Worm (Caenorhabditis elegans) whole organism, L2 larva: ENCODE data around the gene K07H8.8.

Experiments used
- F13H6.1 ChIP-seq: sonication (generic microtip); optimal IDR thresholded peaks from 2 replicates; lab custom pipeline; 2016; ENCODE audit warnings: missing genetic modification characterization, missing compliant biosample characterization
- R02D3.7 ChIP-seq: fragments of 150-350 bp; optimal IDR thresholded peaks from 2 replicates; lab custom pipeline; 2014; ENCODE audit warnings: missing biosample characterization, missing genetic modification characterization
- Y55F3AM.14 ChIP-seq: fragments of 200-800 bp; sonication (Bioruptor generic); optimal IDR thresholded peaks from 2 replicates; lab custom pipeline; 2018; ENCODE audit warnings: mild to moderate bottlenecking, missing genetic modification characterization, missing compliant biosample characterization
- ZK546.5 ChIP-seq: sonication (generic microtip); optimal IDR thresholded peaks from 2 replicates; lab custom pipeline; 2017; ENCODE audit warnings: missing biosample characterization, missing genetic modification characterization
- alr-1 ChIP-seq: fragments of 150-350 bp; optimal IDR thresholded peaks from 2 replicates; lab custom pipeline; 2014; ENCODE audit warnings: missing biosample characterization, missing genetic modification characterization
- ama-1 ChIP-seq: fragments of 150-350 bp; optimal IDR thresholded peaks from 2 replicates; lab custom pipeline; 2018; ENCODE audit warnings: inconsistent platforms
- ceh-16 ChIP-seq: fragments of 150-350 bp; optimal IDR thresholded peaks from 2 replicates; lab custom pipeline; 2014; ENCODE audit warnings: missing biosample characterization, missing genetic modification characterization
- dmd-4 ChIP-seq: sonication (generic microtip); optimal IDR thresholded peaks from 2 replicates; lab custom pipeline; 2017; ENCODE audit warnings: missing biosample characterization, missing genetic modification characterization
- egl-27 ChIP-seq: sonication (generic microtip); optimal IDR thresholded peaks from 3 replicates; lab custom pipeline; 2017; ENCODE audit warnings: missing biosample characterization, missing genetic modification reagents, missing genetic modification characterization
- elt-1 ChIP-seq: fragments of 150-350 bp; optimal IDR thresholded peaks from 2 replicates; lab custom pipeline; 2014; ENCODE audit warnings: missing biosample characterization, missing genetic modification characterization
- elt-3 ChIP-seq: sonication (generic microtip); optimal IDR thresholded peaks from 2 replicates; lab custom pipeline; 2017; ENCODE audit warnings: missing biosample characterization, missing genetic modification characterization
- fos-1 ChIP-seq: fragments of 150-350 bp; optimal IDR thresholded peaks from 2 replicates; lab custom pipeline; 2014; ENCODE audit warnings: missing biosample characterization, missing genetic modification characterization
- gmeb-1 ChIP-seq: fragments of 150-350 bp; optimal IDR thresholded peaks from 2 replicates; lab custom pipeline; 2014; ENCODE audit warnings: missing biosample characterization, missing genetic modification characterization
- lin-11 ChIP-seq: fragments of 150-350 bp; sonication (generic microtip); optimal IDR thresholded peaks from 2 replicates; lab custom pipeline; 2014; ENCODE audit warnings: missing biosample characterization, missing genetic modification characterization, inconsistent platforms, mixed read lengths
- lin-39 ChIP-seq: fragments of 150-350 bp; optimal IDR thresholded peaks from 2 replicates; lab custom pipeline; 2014; ENCODE audit warnings: missing biosample characterization, missing genetic modification reagents, missing genetic modification characterization
- lsy-2 ChIP-seq, 2 experiments: fragments of 150-350 bp in 1 of 2; sonication (generic microtip) in 1 of 2; optimal IDR thresholded peaks; 2 replicates each; lab custom pipeline; 2014 to 2017; ENCODE audit warnings: missing biosample characterization in 2 of 2, missing genetic modification characterization in 2 of 2
- mbf-1 ChIP-seq: sonication (generic microtip); optimal IDR thresholded peaks from 2 replicates; lab custom pipeline; 2017; ENCODE audit warnings: missing biosample characterization, missing genetic modification characterization
- mdl-1 ChIP-seq, 2 experiments: fragments of 150-350 bp in 1 of 2; sonication (generic microtip) in 1 of 2; optimal IDR thresholded peaks; 2 replicates each; lab custom pipeline; 2017; ENCODE audit warnings: missing biosample characterization in 2 of 2, missing genetic modification characterization in 2 of 2
- nhr-10 ChIP-seq: sonication (generic microtip); optimal IDR thresholded peaks from 2 replicates; lab custom pipeline; 2017; ENCODE audit warnings: missing biosample characterization, missing genetic modification characterization
- nhr-12 ChIP-seq: fragments of 150-350 bp; optimal IDR thresholded peaks from 2 replicates; lab custom pipeline; 2014; ENCODE audit warnings: missing biosample characterization, missing genetic modification characterization
- nhr-129 ChIP-seq: fragments of 150-350 bp; optimal IDR thresholded peaks from 2 replicates; lab custom pipeline; 2014; ENCODE audit warnings: missing biosample characterization, missing genetic modification characterization
- nhr-21 ChIP-seq: fragments of 150-350 bp; optimal IDR thresholded peaks from 2 replicates; lab custom pipeline; 2014; ENCODE audit warnings: missing biosample characterization, missing genetic modification characterization
- nhr-237 ChIP-seq: fragments of 150-350 bp; optimal IDR thresholded peaks from 2 replicates; lab custom pipeline; 2014; ENCODE audit warnings: missing biosample characterization, missing genetic modification characterization
- nhr-25 ChIP-seq: fragments of 150-350 bp; sonication (generic microtip); optimal IDR thresholded peaks from 3 replicates; lab custom pipeline; 2014; ENCODE audit warnings: missing biosample characterization, missing genetic modification characterization
- nhr-77 ChIP-seq: fragments of 150-350 bp; optimal IDR thresholded peaks from 2 replicates; lab custom pipeline; 2014; ENCODE audit warnings: missing biosample characterization, missing genetic modification characterization
- sem-4 ChIP-seq: fragments of 150-350 bp; optimal IDR thresholded peaks from 2 replicates; lab custom pipeline; 2014; ENCODE audit warnings: missing biosample characterization, missing genetic modification reagents, missing genetic modification characterization
- skn-1 ChIP-seq: sonication (generic microtip); optimal IDR thresholded peaks from 2 replicates; lab custom pipeline; 2017; ENCODE audit warnings: missing biosample characterization, missing genetic modification characterization
- sma-3 ChIP-seq: sonication (generic microtip); optimal IDR thresholded peaks from 2 replicates; lab custom pipeline; 2016; ENCODE audit warnings: missing genetic modification reagents, missing genetic modification characterization, missing compliant biosample characterization
- sma-9 ChIP-seq, 2 experiments: fragments of 150-350 bp in 1 of 2; sonication (generic microtip) in 1 of 2; optimal IDR thresholded peaks; 2 replicates each; lab custom pipeline; 2014 to 2016; ENCODE audit warnings: missing genetic modification characterization in 2 of 2, mild to moderate bottlenecking in 1 of 2, missing biosample characterization in 1 of 2, missing compliant biosample characterization in 1 of 2, missing genetic modification reagents in 1 of 2, moderate library complexity in 1 of 2
- snpc-4 ChIP-seq: fragments of 150-350 bp; optimal IDR thresholded peaks from 2 replicates; lab custom pipeline; 2014; ENCODE audit warnings: missing biosample characterization, missing genetic modification characterization
- unc-55 ChIP-seq: fragments of 150-350 bp; sonication (generic microtip); optimal IDR thresholded peaks from 3 replicates; lab custom pipeline; 2014; ENCODE audit warnings: missing biosample characterization, missing genetic modification reagents, missing genetic modification characterization
- unc-62 ChIP-seq: fragments of 150-350 bp; optimal IDR thresholded peaks from 2 replicates; lab custom pipeline; 2014; ENCODE audit warnings: missing biosample characterization, missing genetic modification reagents, missing genetic modification characterization
- ztf-1 ChIP-seq: fragments of 200-800 bp; sonication (Bioruptor generic); conservative IDR thresholded peaks from 2 replicates; pipeline ENCODE4 v1.3.6; 2022; ENCODE audit warnings: missing genetic modification characterization, missing compliant biosample characterization
- ztf-11 ChIP-seq: sonication (generic microtip); optimal IDR thresholded peaks from 2 replicates; lab custom pipeline; 2017; ENCODE audit warnings: missing biosample characterization, missing genetic modification characterization
- ztf-4 ChIP-seq: fragments of 150-350 bp; optimal IDR thresholded peaks from 2 replicates; lab custom pipeline; 2014; ENCODE audit warnings: missing biosample characterization, missing genetic modification characterization

Gene K07H8.8

ce11 chrIV:8251346-8251745 is 16.9 kb downstream of the K07H8.8 start:
- TF ChIP-seq F13H6.1: no peak
- no peak for TF ChIP-seq nhr-237 (tag; lab: Kevin White, UChicago)
- TF ChIP-seq snpc-4 (tag; lab: Kevin White, UChicago): no peak
- peak; percentile 56 for TF ChIP-seq fos-1 (tag; lab: Kevin White, UChicago)
- TF ChIP-seq unc-62 (GFP tag; lab: Kevin White, UChicago): no peak
- no peak for TF ChIP-seq sem-4
- TF ChIP-seq elt-1: no peak
- TF ChIP-seq sma-9 (GFP tag; optimal IDR thresholded peaks at IDR 0.05; lab: Kevin White, UChicago): peak; percentile 27
- TF ChIP-seq sma-9 (tag; optimal IDR thresholded peaks at IDR 0.05; lab: Kevin White, UChicago): no peak

- TF ChIP-seq unc-55 (GFP tag; lab: Kevin White, UChicago): no peak
- peak; percentile 12 for TF ChIP-seq ceh-16 (tag; lab: Kevin White, UChicago)
- no peak for TF ChIP-seq ztf-4 (tag; lab: Kevin White, UChicago)
- TF ChIP-seq nhr-25 (tag; lab: Kevin White, UChicago): peak; percentile 37
- TF ChIP-seq sma-3 (GFP tag; lab: Kevin White, UChicago): no peak
- no peak for TF ChIP-seq ZK546.5 (tag; lab: Kevin White, UChicago)
- peak; percentile 80 for TF ChIP-seq sma-9 (GFP tag; optimal IDR thresholded peaks at IDR 0.05; lab: Kevin White, UChicago)
- TF ChIP-seq sma-9 (tag; optimal IDR thresholded peaks at IDR 0.05; lab: Kevin White, UChicago): no peak
- TF ChIP-seq lin-11 (tag; lab: Kevin White, UChicago): no peak
- no peak for TF ChIP-seq nhr-237 (tag; lab: Kevin White, UChicago)
- TF ChIP-seq lsy-2 (tag; optimal IDR thresholded peaks at IDR 0.05; lab: Kevin White, UChicago): no peak
- TF ChIP-seq mdl-1 (tag; optimal IDR thresholded peaks at IDR 0.05; lab: Kevin White, UChicago): no peak
- TF ChIP-seq mbf-1 (tag; lab: Kevin White, UChicago): no peak
- no peak for TF ChIP-seq Y55F3AM.14 (GFP tag; lab: Kevin White, UChicago)
- TF ChIP-seq gmeb-1 (tag; lab: Kevin White, UChicago): no peak
- no peak for TF ChIP-seq ztf-1 (GFP tag; lab: Robert Waterston, UW)
- TF ChIP-seq ama-1 (lab: Kevin White, UChicago): no peak
- peak; percentile 86 for TF ChIP-seq elt-1
- no peak for TF ChIP-seq lin-39 (tag; lab: Kevin White, UChicago)
Measured at ce11 chrIV:8247341-8247740, 20.9 kb downstream of the K07H8.8 start.

ce11 chrIV:8244112-8244511 is 24.1 kb downstream of the K07H8.8 start, which contains the start of gene T09A12.1:
TSS of gene T09A12.1 (plus strand) at chrIV:8244412.
- no peak for TF ChIP-seq ceh-16 (tag; lab: Kevin White, UChicago)
- TF ChIP-seq unc-55 (GFP tag; lab: Kevin White, UChicago): no peak
- no peak for TF ChIP-seq nhr-10
- no peak for TF ChIP-seq nhr-25 (tag; lab: Kevin White, UChicago)
- TF ChIP-seq ama-1 (lab: Kevin White, UChicago): no peak
- TF ChIP-seq mdl-1 (tag; optimal IDR thresholded peaks at IDR 0.05; lab: Kevin White, UChicago): no peak
- no peak for TF ChIP-seq ZK546.5 (tag; lab: Kevin White, UChicago)
- no peak for TF ChIP-seq nhr-21 (tag; lab: Kevin White, UChicago)
- TF ChIP-seq alr-1 (tag; lab: Kevin White, UChicago): no peak
- no peak for TF ChIP-seq mbf-1 (tag; lab: Kevin White, UChicago)
- no peak for TF ChIP-seq skn-1 (tag; lab: Kevin White, UChicago)
- TF ChIP-seq dmd-4 (tag; lab: Kevin White, UChicago): no peak
- TF ChIP-seq, all 48 proteins: peak for 0

- TF ChIP-seq nhr-12: no peak
- no peak for TF ChIP-seq sma-3 (GFP tag; lab: Kevin White, UChicago)
- TF ChIP-seq egl-27: no peak
- TF ChIP-seq dmd-4 (tag; lab: Kevin White, UChicago): no peak
- TF ChIP-seq elt-3 (tag; lab: Kevin White, UChicago): no peak
- TF ChIP-seq nhr-237 (tag; lab: Kevin White, UChicago): no peak
- no peak for TF ChIP-seq alr-1 (tag; lab: Kevin White, UChicago)
- TF ChIP-seq ztf-11 (tag; lab: Kevin White, UChicago): no peak
- no peak for TF ChIP-seq F13H6.1
- no peak for TF ChIP-seq R02D3.7 (tag; lab: Kevin White, UChicago)
- TF ChIP-seq gmeb-1 (tag; lab: Kevin White, UChicago): no peak
- TF ChIP-seq ztf-4 (tag; lab: Kevin White, UChicago): no peak
- no peak for TF ChIP-seq ceh-16 (tag; lab: Kevin White, UChicago)
- no peak for TF ChIP-seq mdl-1 (tag; optimal IDR thresholded peaks at IDR 0.05; lab: Kevin White, UChicago)
- TF ChIP-seq lin-11 (tag; lab: Kevin White, UChicago): no peak
- TF ChIP-seq nhr-129: no peak
- TF ChIP-seq Y55F3AM.14 (GFP tag; lab: Kevin White, UChicago): no peak
- no peak for TF ChIP-seq nhr-77 (tag; lab: Kevin White, UChicago)
- no peak for TF ChIP-seq skn-1 (tag; lab: Kevin White, UChicago)
Measured at ce11 chrIV:8243599-8243998, 24.6 kb downstream of the K07H8.8 start, which contains the start of gene T09A12.8. TSS of gene T09A12.8 (minus strand) at chrIV:8243699.
